Worm (Caenorhabditis elegans) whole organism, L2 larva: ENCODE measurements around the gene F58F6.5.
"Not testable (repeated sequence)": the region's sequence is repeated elsewhere in the genome, so short reads cannot be mapped to it uniquely, and the experiment has no call there.

ENCODE experiments used
- C34F6.9 ChIP-seq: fragments of 150-350 bp; optimal IDR thresholded peaks from 2 replicates; lab custom pipeline; 2014; ENCODE audit warnings: missing biosample characterization, missing genetic modification characterization
- F13H6.1 ChIP-seq: sonication (generic microtip); optimal IDR thresholded peaks from 2 replicates; lab custom pipeline; 2016; ENCODE audit warnings: missing genetic modification characterization, missing compliant biosample characterization
- ZK546.5 ChIP-seq: sonication (generic microtip); optimal IDR thresholded peaks from 2 replicates; lab custom pipeline; 2017; ENCODE audit warnings: missing biosample characterization, missing genetic modification characterization
- aly-2 ChIP-seq: fragments of 150-350 bp; optimal IDR thresholded peaks from 2 replicates; lab custom pipeline; 2014; ENCODE audit warnings: missing biosample characterization, missing genetic modification characterization
- ama-1 ChIP-seq: fragments of 150-350 bp; optimal IDR thresholded peaks from 2 replicates; lab custom pipeline; 2018; ENCODE audit warnings: inconsistent platforms
- blmp-1 ChIP-seq: sonication (generic microtip); optimal IDR thresholded peaks from 2 replicates; lab custom pipeline; 2017; ENCODE audit warnings: missing genetic modification characterization, mild to moderate bottlenecking, missing compliant biosample characterization, antibody characterized with exemption, moderate library complexity; ENCODE audit not compliant: insufficient read depth
- ceh-16 ChIP-seq: fragments of 150-350 bp; optimal IDR thresholded peaks from 2 replicates; lab custom pipeline; 2014; ENCODE audit warnings: missing biosample characterization, missing genetic modification characterization
- crh-2 ChIP-seq: sonication (generic microtip); optimal IDR thresholded peaks from 2 replicates; lab custom pipeline; 2017; ENCODE audit warnings: missing biosample characterization, missing genetic modification characterization
- elt-3 ChIP-seq: sonication (generic microtip); optimal IDR thresholded peaks from 2 replicates; lab custom pipeline; 2017; ENCODE audit warnings: missing biosample characterization, missing genetic modification characterization
- gmeb-1 ChIP-seq: fragments of 150-350 bp; optimal IDR thresholded peaks from 2 replicates; lab custom pipeline; 2014; ENCODE audit warnings: missing biosample characterization, missing genetic modification characterization
- lin-13 ChIP-seq: fragments of 150-350 bp; optimal IDR thresholded peaks from 2 replicates; lab custom pipeline; 2014; ENCODE audit warnings: missing biosample characterization, missing genetic modification reagents, missing genetic modification characterization
- lin-39 ChIP-seq: fragments of 150-350 bp; optimal IDR thresholded peaks from 2 replicates; lab custom pipeline; 2014; ENCODE audit warnings: missing biosample characterization, missing genetic modification reagents, missing genetic modification characterization
- lsy-2 ChIP-seq, 2 experiments: fragments of 150-350 bp in 1 of 2; sonication (generic microtip) in 1 of 2; optimal IDR thresholded peaks; 2 replicates each; lab custom pipeline; 2014 to 2017; ENCODE audit warnings: missing biosample characterization in 2 of 2, missing genetic modification characterization in 2 of 2
- nhr-11 ChIP-seq: fragments of 150-350 bp; optimal IDR thresholded peaks from 2 replicates; lab custom pipeline; 2014; ENCODE audit warnings: missing biosample characterization, missing genetic modification characterization
- nhr-12 ChIP-seq: fragments of 150-350 bp; optimal IDR thresholded peaks from 2 replicates; lab custom pipeline; 2014; ENCODE audit warnings: missing biosample characterization, missing genetic modification characterization
- nhr-129 ChIP-seq: fragments of 150-350 bp; optimal IDR thresholded peaks from 2 replicates; lab custom pipeline; 2014; ENCODE audit warnings: missing biosample characterization, missing genetic modification characterization
- nhr-21 ChIP-seq: fragments of 150-350 bp; optimal IDR thresholded peaks from 2 replicates; lab custom pipeline; 2014; ENCODE audit warnings: missing biosample characterization, missing genetic modification characterization
- nhr-237 ChIP-seq: fragments of 150-350 bp; optimal IDR thresholded peaks from 2 replicates; lab custom pipeline; 2014; ENCODE audit warnings: missing biosample characterization, missing genetic modification characterization
- nhr-25 ChIP-seq: fragments of 150-350 bp; sonication (generic microtip); optimal IDR thresholded peaks from 3 replicates; lab custom pipeline; 2014; ENCODE audit warnings: missing biosample characterization, missing genetic modification characterization
- skn-1 ChIP-seq: sonication (generic microtip); optimal IDR thresholded peaks from 2 replicates; lab custom pipeline; 2017; ENCODE audit warnings: missing biosample characterization, missing genetic modification characterization
- sma-3 ChIP-seq: sonication (generic microtip); optimal IDR thresholded peaks from 2 replicates; lab custom pipeline; 2016; ENCODE audit warnings: missing genetic modification reagents, missing genetic modification characterization, missing compliant biosample characterization
- sma-9 ChIP-seq, 2 experiments: fragments of 150-350 bp in 1 of 2; sonication (generic microtip) in 1 of 2; optimal IDR thresholded peaks; 2 replicates each; lab custom pipeline; 2014 to 2016; ENCODE audit warnings: missing genetic modification characterization in 2 of 2, mild to moderate bottlenecking in 1 of 2, missing biosample characterization in 1 of 2, missing compliant biosample characterization in 1 of 2, missing genetic modification reagents in 1 of 2, moderate library complexity in 1 of 2
- snpc-4 ChIP-seq: fragments of 150-350 bp; optimal IDR thresholded peaks from 2 replicates; lab custom pipeline; 2014; ENCODE audit warnings: missing biosample characterization, missing genetic modification characterization
- unc-55 ChIP-seq: fragments of 150-350 bp; sonication (generic microtip); optimal IDR thresholded peaks from 3 replicates; lab custom pipeline; 2014; ENCODE audit warnings: missing biosample characterization, missing genetic modification reagents, missing genetic modification characterization
- unc-62 ChIP-seq: fragments of 150-350 bp; optimal IDR thresholded peaks from 2 replicates; lab custom pipeline; 2014; ENCODE audit warnings: missing biosample characterization, missing genetic modification reagents, missing genetic modification characterization
- zag-1 ChIP-seq: fragments of 150-350 bp; optimal IDR thresholded peaks from 2 replicates; lab custom pipeline; 2014; ENCODE audit warnings: missing biosample characterization, missing genetic modification characterization
- ztf-1 ChIP-seq: fragments of 200-800 bp; sonication (Bioruptor generic); conservative IDR thresholded peaks from 2 replicates; pipeline ENCODE4 v1.3.6; 2022; ENCODE audit warnings: missing genetic modification characterization, missing compliant biosample characterization
- ztf-11 ChIP-seq: sonication (generic microtip); optimal IDR thresholded peaks from 2 replicates; lab custom pipeline; 2017; ENCODE audit warnings: missing biosample characterization, missing genetic modification characterization

Gene F58F6.5

ce11 chrIV:1310337-1310736 is 33.1 kb upstream of the F58F6.5 start:
- TF ChIP-seq sma-9 (GFP tag; optimal IDR thresholded peaks at IDR 0.05; lab: Kevin White, UChicago): no peak
- no peak for TF ChIP-seq sma-9 (tag; optimal IDR thresholded peaks at IDR 0.05; lab: Kevin White, UChicago)
- TF ChIP-seq zag-1: no peak
- TF ChIP-seq C34F6.9 (tag; lab: Kevin White, UChicago): no peak
- TF ChIP-seq lsy-2 (tag; optimal IDR thresholded peaks at IDR 0.05; lab: Kevin White, UChicago): peak in 1 of 2 experiments; percentile 14
- TF ChIP-seq ztf-1: no peak
- TF ChIP-seq skn-1 (tag; lab: Kevin White, UChicago): no peak
- TF ChIP-seq aly-2: no peak
- TF ChIP-seq nhr-237 (tag; lab: Kevin White, UChicago): no peak
- TF ChIP-seq unc-55 (GFP tag; lab: Kevin White, UChicago): peak; percentile 32
- no peak for TF ChIP-seq ceh-16 (tag; lab: Kevin White, UChicago)
- no peak for TF ChIP-seq sma-3 (GFP tag; lab: Kevin White, UChicago)

- no peak for TF ChIP-seq lin-39 (tag; lab: Kevin White, UChicago)
- peak; percentile 53 for TF ChIP-seq lin-13 (GFP tag; lab: Kevin White, UChicago)
- peak; percentile 63 for TF ChIP-seq gmeb-1 (tag; lab: Kevin White, UChicago)
- TF ChIP-seq elt-3 (tag; lab: Kevin White, UChicago): no peak
- TF ChIP-seq F13H6.1 (tag; lab: Kevin White, UChicago): peak; percentile 40
- TF ChIP-seq ztf-11 (tag; lab: Kevin White, UChicago): no peak
- TF ChIP-seq unc-55 (GFP tag; lab: Kevin White, UChicago): peak; percentile 49
- peak in 1 of 2 experiments; percentile 84 for TF ChIP-seq lsy-2 (tag; optimal IDR thresholded peaks at IDR 0.05; lab: Kevin White, UChicago)
- no peak for TF ChIP-seq nhr-237 (tag; lab: Kevin White, UChicago)
- TF ChIP-seq nhr-129: peak; percentile 10
- no peak for TF ChIP-seq nhr-11
- TF ChIP-seq nhr-25: peak; percentile 31
- TF ChIP-seq ceh-16 (tag; lab: Kevin White, UChicago): no peak
- no peak for TF ChIP-seq unc-62 (GFP tag; lab: Kevin White, UChicago)
- no peak for TF ChIP-seq snpc-4 (tag; lab: Kevin White, UChicago)
Measured at ce11 chrIV:1328682-1329212, 14.7 kb upstream of the F58F6.5 start, which contains the start of gene F53H1.3. Gene F53H1.3 (plus strand): TSS chrIV:1329162.

ce11 chrIV:1340788-1341187 is 2.7 kb upstream of the F58F6.5 start, which contains the start of gene F58F6.6:
Gene F58F6.6 (plus strand): TSS chrIV:1341088.
- TF ChIP-seq nhr-25; sma-9 (GFP tag; optimal IDR thresholded peaks at IDR 0.05; lab: Kevin White, UChicago); sma-9 (tag; optimal IDR thresholded peaks at IDR 0.05; lab: Kevin White, UChicago); lsy-2 (tag; optimal IDR thresholded peaks at IDR 0.05; lab: Kevin White, UChicago): not testable (repeated sequence)

ce11 chrIV:1346981-1347380 is 3.5 kb downstream of the F58F6.5 start, which contains the start of gene rfc-2:
Gene rfc-2 (plus strand): TSS chrIV:1347314.
- TF ChIP-seq lsy-2 (tag; optimal IDR thresholded peaks at IDR 0.05; lab: Kevin White, UChicago): peak in 1 of 2 experiments; percentile 49
- no peak for TF ChIP-seq crh-2 (tag; lab: Kevin White, UChicago)
- TF ChIP-seq ztf-11 (tag; lab: Kevin White, UChicago): no peak
- TF ChIP-seq C34F6.9 (tag; lab: Kevin White, UChicago): peak; percentile 55
- peak; percentile 34 for TF ChIP-seq gmeb-1 (tag; lab: Kevin White, UChicago)
- TF ChIP-seq unc-55 (GFP tag; lab: Kevin White, UChicago): peak; percentile 60
- peak; percentile 41 for TF ChIP-seq lin-13 (GFP tag; lab: Kevin White, UChicago)
- TF ChIP-seq, all 48 proteins: peak for 5

- TF ChIP-seq snpc-4 (tag; lab: Kevin White, UChicago) (no peak), nhr-12 (no peak), unc-62 (GFP tag; lab: Kevin White, UChicago) (no peak)
Measured at ce11 chrIV:1349352-1349751, 5.9 kb downstream of the F58F6.5 start.

ce11 chrIV:1353811-1354210 is 10.3 kb downstream of the F58F6.5 start:
- TF ChIP-seq nhr-129 (no peak), unc-55 (GFP tag; lab: Kevin White, UChicago) (no peak), lsy-2 (tag; optimal IDR thresholded peaks at IDR 0.05; lab: Kevin White, UChicago) (no peak), nhr-21 (tag; lab: Kevin White, UChicago) (no peak), ZK546.5 (tag; lab: Kevin White, UChicago) (no peak), ama-1 (no peak), aly-2 (no peak), zag-1 (no peak), blmp-1 (no peak), ztf-11 (tag; lab: Kevin White, UChicago) (no peak)
